Fruit fly (Drosophila melanogaster) whole organism, pupa: Measurements from ENCODE around the gene Pfdn5.

Experiments
- CG10348 ChIP-seq: fragments of 200-800 bp; sonication (Bioruptor generic); IDR thresholded peaks from 2 replicates; pipeline ENCODE4 v1.3.6; 2022; ENCODE audit warnings: missing biosample characterization, missing genetic modification characterization
- CG12605 ChIP-seq: fragments of 200-800 bp; sonication (Bioruptor generic); IDR thresholded peaks from 2 replicates; pipeline ENCODE4 v1.3.6; 2022; ENCODE audit warnings: missing biosample characterization, missing genetic modification characterization
- CG13204 ChIP-seq: fragments of 200-800 bp; sonication (Bioruptor generic); optimal IDR thresholded peaks from 2 replicates; lab custom pipeline; 2018; ENCODE audit warnings: missing biosample characterization, mild to moderate bottlenecking, missing genetic modification characterization, moderate library complexity
- CG14655 ChIP-seq: fragments of 200-800 bp; sonication (Bioruptor generic); optimal IDR thresholded peaks from 3 replicates; lab custom pipeline; 2017; ENCODE audit warnings: mild to moderate bottlenecking, missing biosample characterization, missing genetic modification reagents, missing genetic modification characterization
- CG15710 ChIP-seq: fragments of 200-800 bp; sonication (Bioruptor generic); optimal IDR thresholded peaks from 2 replicates; lab custom pipeline; 2018; ENCODE audit warnings: missing biosample characterization, mild to moderate bottlenecking, missing genetic modification characterization, moderate library complexity
- CG17806 ChIP-seq: fragments of 200-800 bp; sonication (Bioruptor generic); optimal IDR thresholded peaks from 2 replicates; lab custom pipeline; 2018; ENCODE audit warnings: missing biosample characterization, mild to moderate bottlenecking, missing genetic modification characterization, moderate library complexity
- CG32121 ChIP-seq: fragments of 200-800 bp; sonication (Bioruptor generic); IDR thresholded peaks from 2 replicates; pipeline ENCODE4 v1.3.6; 2022; ENCODE audit warnings: missing biosample characterization, missing genetic modification characterization
- CG34367 ChIP-seq: fragments of 200-800 bp; sonication (Bioruptor generic); optimal IDR thresholded peaks from 2 replicates; lab custom pipeline; 2018; ENCODE audit warnings: missing biosample characterization, mild to moderate bottlenecking, missing genetic modification characterization
- CG4496 ChIP-seq: fragments of 200-800 bp; sonication (Bioruptor generic); IDR thresholded peaks from 3 replicates; pipeline ENCODE4 v1.3.6; 2022; ENCODE audit warnings: missing biosample characterization, missing genetic modification characterization
- CG8159 ChIP-seq: fragments of 200-800 bp; sonication (Bioruptor generic); optimal IDR thresholded peaks from 3 replicates; lab custom pipeline; 2018; ENCODE audit warnings: missing biosample characterization, mild to moderate bottlenecking, missing genetic modification characterization, moderate library complexity
- CG8301 ChIP-seq: fragments of 200-800 bp; sonication (Bioruptor generic); optimal IDR thresholded peaks from 2 replicates; lab custom pipeline; 2018; ENCODE audit warnings: missing biosample characterization, mild to moderate bottlenecking, missing genetic modification characterization
- CG9948 ChIP-seq: fragments of 200-800 bp; sonication (Bioruptor generic); optimal IDR thresholded peaks from 2 replicates; lab custom pipeline; 2018; ENCODE audit warnings: missing biosample characterization, mild to moderate bottlenecking, missing genetic modification characterization, moderate library complexity
- D1 ChIP-seq: fragments of 200-800 bp; sonication (Bioruptor generic); optimal IDR thresholded peaks from 2 replicates; lab custom pipeline; 2018; ENCODE audit warnings: missing biosample characterization, mild to moderate bottlenecking, missing genetic modification characterization, moderate library complexity
- EcR ChIP-seq: fragments of 200-800 bp; sonication (Bioruptor generic); optimal IDR thresholded peaks from 3 replicates; lab custom pipeline; 2019; ENCODE audit warnings: missing biosample characterization, missing genetic modification characterization, mild to moderate bottlenecking, moderate library complexity, missing genetic modification reagents
- Ets98B ChIP-seq: fragments of 200-800 bp; sonication (Bioruptor generic); IDR thresholded peaks from 2 replicates; pipeline ENCODE4 v1.3.6; 2022; ENCODE audit warnings: missing biosample characterization, missing genetic modification characterization
- Pif1A ChIP-seq: fragments of 200-800 bp; sonication (Bioruptor generic); optimal IDR thresholded peaks from 3 replicates; lab custom pipeline; 2016; ENCODE audit warnings: missing biosample characterization, missing genetic modification characterization
- Pif1B ChIP-seq: fragments of 200-800 bp; sonication (Bioruptor generic); optimal IDR thresholded peaks from 3 replicates; lab custom pipeline; 2016; ENCODE audit warnings: missing biosample characterization, missing genetic modification characterization
- Snoo ChIP-seq: fragments of 200-800 bp; sonication (Bioruptor generic); optimal IDR thresholded peaks from 3 replicates; lab custom pipeline; 2017; ENCODE audit warnings: missing biosample characterization, mild to moderate bottlenecking, missing genetic modification characterization, inconsistent platforms
- fd96Ca ChIP-seq: fragments of 200-800 bp; sonication (Bioruptor generic); IDR thresholded peaks from 3 replicates; pipeline ENCODE4 v1.3.6; 2022; ENCODE audit warnings: missing biosample characterization, missing genetic modification characterization
- gl ChIP-seq: fragments of 200-800 bp; sonication (Bioruptor generic); optimal IDR thresholded peaks from 2 replicates; lab custom pipeline; 2018; ENCODE audit warnings: missing biosample characterization, mild to moderate bottlenecking, missing genetic modification characterization
- rn ChIP-seq: fragments of 200-800 bp; sonication (Bioruptor generic); IDR thresholded peaks from 2 replicates; pipeline ENCODE4 v1.3.6; 2022; ENCODE audit warnings: missing biosample characterization, missing genetic modification characterization

Pfdn5 gene

dm6 chr3R:22528264-22529158 lies 41.7 kb downstream of the Pfdn5 start, which contains the start of gene CG5346:
Gene CG5346, minus strand, starts transcription at chr3R:22528663.
- no peak for TF ChIP-seq Pif1A (GFP tag; lab: Kevin White, UChicago)
- peak; percentile 26 for TF ChIP-seq CG8301 (tag; lab: Kevin White, UChicago)
- TF ChIP-seq CG14655, result peak; percentile 9
- TF ChIP-seq rn (GFP tag; lab: Robert Waterston, UW), result no peak
- no peak for TF ChIP-seq CG32121 (GFP tag; lab: Robert Waterston, UW)
- TF ChIP-seq CG9948 (tag; lab: Kevin White, UChicago), result no peak
- no peak for TF ChIP-seq CG34367 (tag; lab: Kevin White, UChicago)
- no peak for TF ChIP-seq CG15710
- TF ChIP-seq CG8159, result no peak
- no peak for TF ChIP-seq Pif1B
- TF ChIP-seq CG4496 (GFP tag; lab: Robert Waterston, UW), result no peak; the same call in 2 of the 3 replicates
- TF ChIP-seq Snoo (tag; lab: Kevin White, UChicago), result no peak
- no peak for TF ChIP-seq CG17806 (tag; lab: Kevin White, UChicago)
- TF ChIP-seq Ets98B, result peak; percentile 61
- TF ChIP-seq CG10348 (GFP tag; lab: Robert Waterston, UW), result no peak
- TF ChIP-seq CG12605 (GFP tag; lab: Robert Waterston, UW), result peak; percentile 57
- TF ChIP-seq CG13204 (GFP tag; lab: Kevin White, UChicago), result no peak
- TF ChIP-seq gl (tag; lab: Kevin White, UChicago), result no peak
- TF ChIP-seq fd96Ca (GFP tag; lab: Robert Waterston, UW), result peak; percentile 49; the same call in 1 of the 3 replicates
- TF ChIP-seq D1 (tag; lab: Kevin White, UChicago), result no peak
- peak; percentile 89 for TF ChIP-seq EcR (GFP tag; lab: Kevin White, UChicago)
- TF ChIP-seq, all 21 proteins: peak for 6

DNA sequence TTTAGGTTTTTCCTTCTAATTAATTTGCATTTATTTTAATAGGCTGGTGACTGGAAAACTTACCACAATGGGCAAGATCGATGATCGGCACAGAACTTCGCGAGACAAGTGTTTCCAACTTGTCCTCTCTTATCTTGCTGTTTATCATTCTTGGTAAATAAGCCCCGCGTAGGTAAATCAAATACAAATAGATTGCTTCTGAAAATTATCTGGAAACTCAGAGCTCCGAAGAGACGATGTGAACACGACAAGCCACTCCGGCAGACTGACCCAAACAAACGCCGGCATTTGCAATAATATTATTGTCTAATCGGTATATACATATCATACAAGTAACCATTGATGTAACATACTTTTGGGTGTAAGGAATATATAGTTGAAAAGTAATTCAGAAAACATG lies 43.5 kb downstream of the Pfdn5 start, which contains the start of gene CG33099:
Gene CG33099, minus strand, starts transcription at position 268 of the 400 bp plus-strand sequence.
- peak; percentile 44 for TF ChIP-seq Pif1A (GFP tag; lab: Kevin White, UChicago)
- TF ChIP-seq CG14655, result peak; percentile 4
- TF ChIP-seq CG10348 (GFP tag; lab: Robert Waterston, UW), result no peak
- no peak for TF ChIP-seq CG13204 (GFP tag; lab: Kevin White, UChicago)
- no peak for TF ChIP-seq CG15710
- TF ChIP-seq CG34367 (tag; lab: Kevin White, UChicago), result no peak
- no peak for TF ChIP-seq rn (GFP tag; lab: Robert Waterston, UW)
- peak; percentile 55; the same call in 2 of the 3 replicates for TF ChIP-seq CG4496 (GFP tag; lab: Robert Waterston, UW)
- TF ChIP-seq CG17806 (tag; lab: Kevin White, UChicago), result no peak
- peak; percentile 17 for TF ChIP-seq gl (tag; lab: Kevin White, UChicago)
- no peak for TF ChIP-seq CG8301 (tag; lab: Kevin White, UChicago)
- TF ChIP-seq CG32121 (GFP tag; lab: Robert Waterston, UW), result peak; percentile 36; the same call in 1 of the 2 replicates
- TF ChIP-seq Snoo (tag; lab: Kevin White, UChicago), result no peak
- no peak for TF ChIP-seq CG9948 (tag; lab: Kevin White, UChicago)
- TF ChIP-seq Ets98B, result 0 out of 2 replicates have a peak, but pooled peaks have one; percentile 11
- peak; percentile 52 for TF ChIP-seq Pif1B
- no peak for TF ChIP-seq CG8159
- no peak for TF ChIP-seq D1 (tag; lab: Kevin White, UChicago)
- TF ChIP-seq EcR (GFP tag; lab: Kevin White, UChicago), result peak; percentile 4
- TF ChIP-seq CG12605 (GFP tag; lab: Robert Waterston, UW), result no peak

DNA sequence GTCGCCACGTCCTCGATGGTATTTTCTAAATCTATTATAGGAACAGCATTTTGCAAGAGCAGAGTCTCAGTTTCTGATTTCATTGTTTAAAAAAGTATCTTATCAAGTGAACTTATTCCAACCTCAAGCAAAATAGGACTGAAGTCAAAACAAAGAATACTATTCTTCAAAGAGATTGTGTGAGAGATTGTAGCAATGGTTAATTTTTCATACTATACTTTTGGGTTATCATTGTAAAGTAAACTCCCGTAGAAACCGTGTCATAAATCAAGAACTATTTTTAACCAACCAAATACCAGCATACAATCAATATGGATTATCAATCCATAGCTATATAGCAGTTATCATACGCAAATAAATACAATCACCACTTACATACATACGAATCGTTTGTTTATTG lies 45.0 kb downstream of the Pfdn5 start, which contains the start of gene CG33093:
Gene CG33093, minus strand, starts transcription at position 122 of the 400 bp plus-strand sequence.
- no peak for TF ChIP-seq CG15710
- no peak for TF ChIP-seq gl (tag; lab: Kevin White, UChicago)
- TF ChIP-seq D1 (tag; lab: Kevin White, UChicago), result no peak
- TF ChIP-seq CG8159, result no peak
- TF ChIP-seq CG34367 (tag; lab: Kevin White, UChicago), result no peak
- TF ChIP-seq CG17806 (tag; lab: Kevin White, UChicago), result no peak
- no peak for TF ChIP-seq CG14655
- TF ChIP-seq Ets98B, result no peak
- TF ChIP-seq CG10348 (GFP tag; lab: Robert Waterston, UW), result no peak
- TF ChIP-seq, all 21 proteins: peak for 0

dm6 chr3R:22533973-22534931 lies 47.4 kb downstream of the Pfdn5 start:
- TF ChIP-seq EcR (GFP tag; lab: Kevin White, UChicago) (peak; percentile 82), CG34367 (tag; lab: Kevin White, UChicago) (no peak), CG15710 (no peak)
- TF ChIP-seq, all 21 proteins: peak for 1

DNA sequence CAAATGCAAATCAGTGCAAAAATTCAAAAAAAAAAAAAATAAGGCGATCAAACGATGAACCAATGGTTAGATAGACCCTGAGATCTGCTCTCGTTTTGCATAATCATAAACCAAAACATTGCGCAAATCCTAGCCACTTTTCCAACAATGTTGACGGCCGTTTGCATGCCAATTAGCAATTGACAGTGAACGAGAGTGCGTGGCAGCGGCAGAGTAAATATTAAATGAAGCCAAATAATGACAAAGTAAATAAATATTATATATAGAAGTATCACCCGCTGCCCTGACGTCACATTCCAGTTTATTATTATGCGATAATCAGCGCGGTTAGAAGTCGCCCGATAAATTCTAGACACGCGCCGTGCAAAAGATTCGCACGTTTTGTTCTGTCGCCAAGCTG lies 49.1 kb downstream of the Pfdn5 start:
- no peak for TF ChIP-seq Snoo (tag; lab: Kevin White, UChicago)
- TF ChIP-seq Pif1B, result no peak
- no peak for TF ChIP-seq CG9948 (tag; lab: Kevin White, UChicago)
- TF ChIP-seq CG10348 (GFP tag; lab: Robert Waterston, UW), result no peak
- TF ChIP-seq Ets98B, result no peak
- no peak for TF ChIP-seq rn (GFP tag; lab: Robert Waterston, UW)
- no peak for TF ChIP-seq CG34367 (tag; lab: Kevin White, UChicago)
- TF ChIP-seq CG13204 (GFP tag; lab: Kevin White, UChicago), result no peak
- no peak for TF ChIP-seq CG14655
- no peak for TF ChIP-seq gl (tag; lab: Kevin White, UChicago)
- TF ChIP-seq fd96Ca (GFP tag; lab: Robert Waterston, UW), result no peak
- TF ChIP-seq D1 (tag; lab: Kevin White, UChicago), result no peak
- no peak for TF ChIP-seq CG4496 (GFP tag; lab: Robert Waterston, UW)
- TF ChIP-seq CG12605 (GFP tag; lab: Robert Waterston, UW), result no peak
- no peak for TF ChIP-seq CG32121 (GFP tag; lab: Robert Waterston, UW)
- no peak for TF ChIP-seq CG8301 (tag; lab: Kevin White, UChicago)
- no peak for TF ChIP-seq CG8159
- no peak for TF ChIP-seq EcR (GFP tag; lab: Kevin White, UChicago)
- no peak for TF ChIP-seq Pif1A (GFP tag; lab: Kevin White, UChicago)
